Fruit fly (Drosophila melanogaster) whole organism, pupa: ENCODE data around the gene CG31274.
"Not testable (repeated sequence)": the region's sequence is repeated elsewhere in the genome, so short reads cannot be mapped to it uniquely, and the experiment has no call there.

Experiments
- CG10348 ChIP-seq: fragments of 200-800 bp; sonication (Bioruptor generic); IDR thresholded peaks from 2 replicates; pipeline ENCODE4 v1.3.6; 2022; ENCODE audit warnings: missing biosample characterization, missing genetic modification characterization
- CG12605 ChIP-seq: fragments of 200-800 bp; sonication (Bioruptor generic); IDR thresholded peaks from 2 replicates; pipeline ENCODE4 v1.3.6; 2022; ENCODE audit warnings: missing biosample characterization, missing genetic modification characterization
- CG13204 ChIP-seq: fragments of 200-800 bp; sonication (Bioruptor generic); optimal IDR thresholded peaks from 2 replicates; lab custom pipeline; 2018; ENCODE audit warnings: missing biosample characterization, mild to moderate bottlenecking, missing genetic modification characterization, moderate library complexity
- CG14655 ChIP-seq: fragments of 200-800 bp; sonication (Bioruptor generic); optimal IDR thresholded peaks from 3 replicates; lab custom pipeline; 2017; ENCODE audit warnings: mild to moderate bottlenecking, missing biosample characterization, missing genetic modification reagents, missing genetic modification characterization
- CG15710 ChIP-seq: fragments of 200-800 bp; sonication (Bioruptor generic); optimal IDR thresholded peaks from 2 replicates; lab custom pipeline; 2018; ENCODE audit warnings: missing biosample characterization, mild to moderate bottlenecking, missing genetic modification characterization, moderate library complexity
- CG17806 ChIP-seq: fragments of 200-800 bp; sonication (Bioruptor generic); optimal IDR thresholded peaks from 2 replicates; lab custom pipeline; 2018; ENCODE audit warnings: missing biosample characterization, mild to moderate bottlenecking, missing genetic modification characterization, moderate library complexity
- CG32121 ChIP-seq: fragments of 200-800 bp; sonication (Bioruptor generic); IDR thresholded peaks from 2 replicates; pipeline ENCODE4 v1.3.6; 2022; ENCODE audit warnings: missing biosample characterization, missing genetic modification characterization
- CG34367 ChIP-seq: fragments of 200-800 bp; sonication (Bioruptor generic); optimal IDR thresholded peaks from 2 replicates; lab custom pipeline; 2018; ENCODE audit warnings: missing biosample characterization, mild to moderate bottlenecking, missing genetic modification characterization
- CG4496 ChIP-seq: fragments of 200-800 bp; sonication (Bioruptor generic); IDR thresholded peaks from 3 replicates; pipeline ENCODE4 v1.3.6; 2022; ENCODE audit warnings: missing biosample characterization, missing genetic modification characterization
- CG8159 ChIP-seq: fragments of 200-800 bp; sonication (Bioruptor generic); optimal IDR thresholded peaks from 3 replicates; lab custom pipeline; 2018; ENCODE audit warnings: missing biosample characterization, mild to moderate bottlenecking, missing genetic modification characterization, moderate library complexity
- CG8301 ChIP-seq: fragments of 200-800 bp; sonication (Bioruptor generic); optimal IDR thresholded peaks from 2 replicates; lab custom pipeline; 2018; ENCODE audit warnings: missing biosample characterization, mild to moderate bottlenecking, missing genetic modification characterization
- CG9948 ChIP-seq: fragments of 200-800 bp; sonication (Bioruptor generic); optimal IDR thresholded peaks from 2 replicates; lab custom pipeline; 2018; ENCODE audit warnings: missing biosample characterization, mild to moderate bottlenecking, missing genetic modification characterization, moderate library complexity
- D1 ChIP-seq: fragments of 200-800 bp; sonication (Bioruptor generic); optimal IDR thresholded peaks from 2 replicates; lab custom pipeline; 2018; ENCODE audit warnings: missing biosample characterization, mild to moderate bottlenecking, missing genetic modification characterization, moderate library complexity
- EcR ChIP-seq: fragments of 200-800 bp; sonication (Bioruptor generic); optimal IDR thresholded peaks from 3 replicates; lab custom pipeline; 2019; ENCODE audit warnings: missing biosample characterization, missing genetic modification characterization, mild to moderate bottlenecking, moderate library complexity, missing genetic modification reagents
- Ets98B ChIP-seq: fragments of 200-800 bp; sonication (Bioruptor generic); IDR thresholded peaks from 2 replicates; pipeline ENCODE4 v1.3.6; 2022; ENCODE audit warnings: missing biosample characterization, missing genetic modification characterization
- Pif1A ChIP-seq: fragments of 200-800 bp; sonication (Bioruptor generic); optimal IDR thresholded peaks from 3 replicates; lab custom pipeline; 2016; ENCODE audit warnings: missing biosample characterization, missing genetic modification characterization
- Pif1B ChIP-seq: fragments of 200-800 bp; sonication (Bioruptor generic); optimal IDR thresholded peaks from 3 replicates; lab custom pipeline; 2016; ENCODE audit warnings: missing biosample characterization, missing genetic modification characterization
- Snoo ChIP-seq: fragments of 200-800 bp; sonication (Bioruptor generic); optimal IDR thresholded peaks from 3 replicates; lab custom pipeline; 2017; ENCODE audit warnings: missing biosample characterization, mild to moderate bottlenecking, missing genetic modification characterization, inconsistent platforms
- fd96Ca ChIP-seq: fragments of 200-800 bp; sonication (Bioruptor generic); IDR thresholded peaks from 3 replicates; pipeline ENCODE4 v1.3.6; 2022; ENCODE audit warnings: missing biosample characterization, missing genetic modification characterization
- gl ChIP-seq: fragments of 200-800 bp; sonication (Bioruptor generic); optimal IDR thresholded peaks from 2 replicates; lab custom pipeline; 2018; ENCODE audit warnings: missing biosample characterization, mild to moderate bottlenecking, missing genetic modification characterization
- rn ChIP-seq: fragments of 200-800 bp; sonication (Bioruptor generic); IDR thresholded peaks from 2 replicates; pipeline ENCODE4 v1.3.6; 2022; ENCODE audit warnings: missing biosample characterization, missing genetic modification characterization

Gene CG31274

dm6 chr3R:16992716-16993115 is at the start of gene CG31274:
Gene CG31274 (plus strand): TSS chr3R:16993016.
- TF ChIP-seq fd96Ca (GFP tag; lab: Robert Waterston, UW); Pif1B (GFP tag; lab: Kevin White, UChicago); D1: not testable (repeated sequence)

dm6 chr3R:16944267-16944666 is 48.5 kb upstream of the CG31274 start:
- TF ChIP-seq CG32121 (GFP tag; lab: Robert Waterston, UW): no peak
- TF ChIP-seq CG15710 (tag; lab: Kevin White, UChicago): no peak
- TF ChIP-seq Snoo (tag; lab: Kevin White, UChicago): no peak
- TF ChIP-seq Pif1B (GFP tag; lab: Kevin White, UChicago): no peak
- no peak for TF ChIP-seq CG8159 (tag; lab: Kevin White, UChicago)
- TF ChIP-seq CG13204 (GFP tag; lab: Kevin White, UChicago): no peak
- TF ChIP-seq CG4496: no peak
- no peak for TF ChIP-seq fd96Ca (GFP tag; lab: Robert Waterston, UW)
- no peak for TF ChIP-seq CG8301 (tag; lab: Kevin White, UChicago)
- TF ChIP-seq CG14655 (GFP tag; lab: Kevin White, UChicago): no peak
- TF ChIP-seq gl (tag; lab: Kevin White, UChicago): no peak
- no peak for TF ChIP-seq rn (GFP tag; lab: Robert Waterston, UW)
- TF ChIP-seq CG9948 (tag; lab: Kevin White, UChicago): no peak
- TF ChIP-seq CG12605: no peak

dm6 chr3R:16948667-16949066 is 44.1 kb upstream of the CG31274 start:
- TF ChIP-seq CG8301 (tag; lab: Kevin White, UChicago) (peak; percentile 21), fd96Ca (GFP tag; lab: Robert Waterston, UW) (peak; percentile 85), Pif1A (GFP tag; lab: Kevin White, UChicago) (peak; percentile 3), CG4496 (peak; percentile 84), D1 (peak; percentile 12), CG32121 (GFP tag; lab: Robert Waterston, UW) (peak; percentile 20; the same call in 1 of the 2 replicates), CG9948 (tag; lab: Kevin White, UChicago) (no peak), Ets98B (GFP tag; lab: Robert Waterston, UW) (no peak; the same call in 1 of the 2 replicates), CG15710 (tag; lab: Kevin White, UChicago) (peak; percentile 23), rn (GFP tag; lab: Robert Waterston, UW) (peak; percentile 5; the same call in 1 of the 2 replicates), CG14655 (GFP tag; lab: Kevin White, UChicago) (peak; percentile 40), CG13204 (GFP tag; lab: Kevin White, UChicago) (no peak), EcR (no peak), Pif1B (GFP tag; lab: Kevin White, UChicago) (no peak), CG10348 (GFP tag; lab: Robert Waterston, UW) (no peak), CG12605 (peak; percentile 21; the same call in 1 of the 2 replicates), gl (tag; lab: Kevin White, UChicago) (peak; percentile 28), CG8159 (tag; lab: Kevin White, UChicago) (peak; percentile 20), Snoo (tag; lab: Kevin White, UChicago) (no peak), CG34367 (peak; percentile 22), CG17806 (tag; lab: Kevin White, UChicago) (no peak)
- TF ChIP-seq, all 21 proteins: peak for 13

- TF ChIP-seq CG12605 (no peak), CG14655 (GFP tag; lab: Kevin White, UChicago) (no peak), fd96Ca (GFP tag; lab: Robert Waterston, UW) (no peak), CG8301 (tag; lab: Kevin White, UChicago) (no peak), CG4496 (no peak), CG13204 (GFP tag; lab: Kevin White, UChicago) (no peak), D1 (no peak), CG8159 (tag; lab: Kevin White, UChicago) (no peak), CG9948 (tag; lab: Kevin White, UChicago) (no peak), EcR (no peak)
Observed at dm6 chr3R:16951374-16951773, 41.4 kb upstream of the CG31274 start.

dm6 chr3R:16954423-16954822 is 38.4 kb upstream of the CG31274 start:
- TF ChIP-seq CG34367 (no peak), Pif1B (GFP tag; lab: Kevin White, UChicago) (no peak), rn (GFP tag; lab: Robert Waterston, UW) (no peak), CG13204 (GFP tag; lab: Kevin White, UChicago) (no peak), CG9948 (tag; lab: Kevin White, UChicago) (no peak), Pif1A (GFP tag; lab: Kevin White, UChicago) (no peak), CG8301 (tag; lab: Kevin White, UChicago) (no peak), gl (tag; lab: Kevin White, UChicago) (no peak), CG10348 (GFP tag; lab: Robert Waterston, UW) (no peak), CG15710 (tag; lab: Kevin White, UChicago) (no peak), fd96Ca (GFP tag; lab: Robert Waterston, UW) (no peak)

- TF ChIP-seq CG32121 (GFP tag; lab: Robert Waterston, UW) (peak; percentile 69), D1 (peak; percentile 11), CG34367 (peak; percentile 63), fd96Ca (GFP tag; lab: Robert Waterston, UW) (no peak), CG8301 (tag; lab: Kevin White, UChicago) (peak; percentile 69), Ets98B (GFP tag; lab: Robert Waterston, UW) (peak; percentile 25; the same call in 1 of the 2 replicates), CG13204 (GFP tag; lab: Kevin White, UChicago) (peak; percentile 44), CG14655 (GFP tag; lab: Kevin White, UChicago) (peak; percentile 91), CG10348 (GFP tag; lab: Robert Waterston, UW) (no peak), CG4496 (no peak; the same call in 2 of the 3 replicates), Snoo (tag; lab: Kevin White, UChicago) (peak; percentile 80), CG17806 (tag; lab: Kevin White, UChicago) (no peak), Pif1A (GFP tag; lab: Kevin White, UChicago) (peak; percentile 47), CG8159 (tag; lab: Kevin White, UChicago) (peak; percentile 85), CG15710 (tag; lab: Kevin White, UChicago) (peak; percentile 82), rn (GFP tag; lab: Robert Waterston, UW) (no peak), CG9948 (tag; lab: Kevin White, UChicago) (peak; percentile 85), CG12605 (no peak), gl (tag; lab: Kevin White, UChicago) (no peak), EcR (no peak), Pif1B (GFP tag; lab: Kevin White, UChicago) (peak; percentile 41)
Observed at dm6 chr3R:16957759-16958536, 34.9 kb upstream of the CG31274 start.
